Fruit fly (Drosophila melanogaster) whole organism, wandering third instar larva: ENCODE data around the gene CG13032.

Source experiments
- CrebA ChIP-seq: fragments of 200-800 bp; sonication (Bioruptor generic); optimal IDR thresholded peaks from 2 replicates; lab custom pipeline; 2016; ENCODE audit warnings: missing biosample characterization, mild to moderate bottlenecking, missing genetic modification characterization, borderline replicate concordance
- Dfd ChIP-seq: fragments of >200 bp; optimal IDR thresholded peaks from 2 replicates; lab custom pipeline; 2017; ENCODE audit warnings: missing biosample characterization, missing genetic modification characterization
- Myc ChIP-seq: fragments of >200 bp; optimal IDR thresholded peaks from 2 replicates; lab custom pipeline; 2017
- dl ChIP-seq, 2 experiments: fragments of 175-275, 200-275 bp in 1 of 2; fragments of 200-275 bp in 1 of 2; sonication (Bioruptor generic); optimal IDR thresholded peaks; lab custom pipeline; 2018; ENCODE audit warnings: mild to moderate bottlenecking in 2 of 2, missing biosample characterization in 2 of 2, missing genetic modification characterization in 2 of 2, moderate library complexity in 2 of 2; ENCODE audit not compliant: partially characterized antibody in 2 of 2, insufficient read depth in 1 of 2
- dmrt93B ChIP-seq: fragments of 200-800 bp; sonication (Bioruptor generic); optimal IDR thresholded peaks from 2 replicates; lab custom pipeline; 2018; ENCODE audit warnings: missing biosample characterization, mild to moderate bottlenecking, missing genetic modification characterization
- dsf ChIP-seq: sonication (Bioruptor generic); optimal IDR thresholded peaks from 2 replicates; lab custom pipeline; 2016; ENCODE audit warnings: missing biosample characterization, missing genetic modification characterization, borderline replicate concordance
- h ChIP-seq: fragments of 200-800 bp; sonication (Bioruptor generic); optimal IDR thresholded peaks from 3 replicates; lab custom pipeline; 2016; ENCODE audit warnings: missing biosample characterization, mild to moderate bottlenecking, missing genetic modification characterization
- pan ChIP-seq: fragments of >200 bp; optimal IDR thresholded peaks from 2 replicates; lab custom pipeline; 2017

dm6 chr3L:16724561-16724960 lies 50.8 kb downstream of the CG13032 start, which contains the start of gene CG13031:
- no peak for TF ChIP-seq dsf (GFP tag; lab: Kevin White, UChicago)
- TF ChIP-seq pan = no peak
- TF ChIP-seq CrebA (GFP tag; lab: Kevin White, UChicago) = no peak
- no peak for TF ChIP-seq Myc (lab: Kevin White, UChicago)
- no peak for TF ChIP-seq dmrt93B (GFP tag; lab: Kevin White, UChicago)
- no peak for TF ChIP-seq Dfd (GFP tag; lab: Kevin White, UChicago)
- no peak for TF ChIP-seq h
- no peak for TF ChIP-seq dl (GFP tag; optimal IDR thresholded peaks at IDR 0.05; lab: Kevin White, UChicago; ENCODE audit: insufficient read depth in 1 of 2, partially characterized antibody in 2 of 2)
